Worm (Caenorhabditis elegans) whole organism, early embryonic: ENCODE data around the gene tra-2.

Experiments
- B0310.2 ChIP-seq: sonication (generic microtip); optimal IDR thresholded peaks from 2 replicates; lab custom pipeline; 2016; ENCODE audit warnings: mild to moderate bottlenecking, missing genetic modification characterization, missing compliant biosample characterization
- F13C5.2 ChIP-seq: sonication (generic microtip); optimal IDR thresholded peaks from 2 replicates; lab custom pipeline; 2017; ENCODE audit warnings: mild to moderate bottlenecking, missing genetic modification characterization, inconsistent platforms, missing compliant biosample characterization
- aly-1 ChIP-seq: sonication (generic microtip); optimal IDR thresholded peaks from 2 replicates; lab custom pipeline; 2016; ENCODE audit warnings: missing genetic modification characterization, missing compliant biosample characterization
- ama-1 ChIP-seq: fragments of 150-350 bp; optimal IDR thresholded peaks from 2 replicates; lab custom pipeline; 2014
- ceh-13 ChIP-seq: fragments of 200-800 bp; sonication (Bioruptor generic); optimal IDR thresholded peaks from 2 replicates; lab custom pipeline; 2018; ENCODE audit warnings: mild to moderate bottlenecking, missing genetic modification characterization, missing compliant biosample characterization
- ceh-36 ChIP-seq: sonication (generic microtip); optimal IDR thresholded peaks from 2 replicates; lab custom pipeline; 2016; ENCODE audit warnings: missing genetic modification characterization, inconsistent platforms, missing compliant biosample characterization
- ets-7 ChIP-seq: sonication (generic microtip); optimal IDR thresholded peaks from 2 replicates; lab custom pipeline; 2016; ENCODE audit warnings: missing genotype, missing genetic modification characterization, missing compliant biosample characterization
- flt-1 ChIP-seq: fragments of 200-800 bp; sonication (Bioruptor generic); IDR thresholded peaks from 2 replicates; pipeline ENCODE4 v1.3.6; 2022; ENCODE audit warnings: missing genetic modification characterization, missing compliant biosample characterization
- hmbx-1 ChIP-seq: sonication (generic microtip); optimal IDR thresholded peaks from 2 replicates; lab custom pipeline; 2016; ENCODE audit warnings: mild to moderate bottlenecking, missing genetic modification characterization, missing compliant biosample characterization
- hmg-4 ChIP-seq: fragments of 200-800 bp; sonication (Bioruptor generic); optimal IDR thresholded peaks from 2 replicates; lab custom pipeline; 2018; ENCODE audit warnings: mild to moderate bottlenecking, missing genetic modification characterization, missing compliant biosample characterization
- hnd-1 ChIP-seq: sonication (generic microtip); optimal IDR thresholded peaks from 2 replicates; lab custom pipeline; 2016; ENCODE audit warnings: missing genetic modification characterization, missing compliant biosample characterization
- pes-1 ChIP-seq: fragments of 200-800 bp; sonication (Bioruptor generic); IDR thresholded peaks from 2 replicates; pipeline ENCODE4 v1.3.6; 2022; ENCODE audit warnings: missing genetic modification reagents, missing genetic modification characterization, missing compliant biosample characterization
- scrt-1 ChIP-seq: fragments of 200-800 bp; sonication (Bioruptor generic); IDR thresholded peaks from 2 replicates; pipeline ENCODE4 v1.3.6; 2022; ENCODE audit warnings: missing genetic modification characterization, missing compliant biosample characterization
- sea-1 ChIP-seq: fragments of 200-800 bp; sonication (Bioruptor generic); conservative IDR thresholded peaks from 2 replicates; pipeline ENCODE4 v1.3.6; 2022; ENCODE audit warnings: missing genetic modification characterization, missing compliant biosample characterization
- tbx-11 ChIP-seq: fragments of 200-800 bp; sonication (Bioruptor generic); IDR thresholded peaks from 2 replicates; pipeline ENCODE4 v1.3.6; 2022; ENCODE audit warnings: missing genetic modification characterization, missing compliant biosample characterization
- tbx-37 ChIP-seq: fragments of 200-800 bp; sonication (Bioruptor generic); conservative IDR thresholded peaks from 2 replicates; pipeline ENCODE4 v1.3.6; 2022; ENCODE audit warnings: missing genetic modification reagents, missing genetic modification characterization, missing compliant biosample characterization
- tra-4 ChIP-seq: sonication (generic microtip); optimal IDR thresholded peaks from 2 replicates; lab custom pipeline; 2017; ENCODE audit warnings: missing genetic modification characterization, missing compliant biosample characterization

The tra-2 gene

DNA sequence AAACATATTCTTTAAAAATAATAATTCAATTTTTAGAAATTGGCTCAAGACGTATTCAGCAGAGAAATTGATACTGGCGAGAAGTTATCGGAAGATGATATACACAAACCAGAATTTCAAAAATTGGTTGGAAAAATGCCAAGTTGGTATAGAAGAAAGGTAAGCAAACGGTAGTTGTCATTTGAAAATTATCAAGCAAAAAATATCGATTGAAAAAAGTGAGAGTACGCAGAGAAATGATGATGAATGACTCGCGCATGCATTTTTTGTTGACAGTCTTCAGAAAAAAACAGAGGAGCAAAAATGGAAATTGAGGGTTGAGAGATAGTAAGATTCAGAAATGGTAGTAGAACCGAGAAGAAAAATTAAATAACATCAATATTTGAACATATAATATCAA is 32.5 kb downstream of the tra-2 start:
- TF ChIP-seq flt-1 (GFP tag; lab: Robert Waterston, UW): no peak
- TF ChIP-seq ceh-36 (tag; lab: Kevin White, UChicago): no peak
- no peak for TF ChIP-seq pes-1 (GFP tag; lab: Robert Waterston, UW)
- TF ChIP-seq ceh-13: no peak
- TF ChIP-seq aly-1: no peak
- no peak for TF ChIP-seq tra-4 (tag; lab: Kevin White, UChicago)
- no peak for TF ChIP-seq hmbx-1
- TF ChIP-seq ama-1 (lab: Kevin White, UChicago): no peak
- TF ChIP-seq sea-1: no peak
- TF ChIP-seq tbx-37 (GFP tag; lab: Robert Waterston, UW): no peak
- TF ChIP-seq tbx-11 (GFP tag; lab: Robert Waterston, UW): no peak
- TF ChIP-seq hnd-1: no peak
- no peak for TF ChIP-seq B0310.2 (tag; lab: Kevin White, UChicago)

DNA sequence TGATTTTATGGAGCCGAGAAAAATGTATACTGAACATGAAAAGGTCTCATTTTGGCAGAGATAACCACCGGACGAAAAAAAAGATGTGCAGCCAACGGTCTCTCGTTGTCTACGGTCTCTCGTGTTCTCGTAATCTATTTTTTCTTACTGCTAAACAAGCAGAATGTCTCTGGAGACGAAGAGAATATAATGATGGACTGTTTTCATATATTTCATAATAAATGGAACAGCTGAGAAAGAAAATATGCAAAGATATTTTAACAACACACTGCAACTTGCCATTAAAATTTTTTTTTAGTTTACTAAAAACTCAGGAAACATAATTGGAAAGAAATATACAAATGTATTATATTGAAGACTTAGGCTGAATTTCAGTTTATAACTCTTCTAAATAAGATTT is 35.4 kb downstream of the tra-2 start:
- no peak for TF ChIP-seq pes-1 (GFP tag; lab: Robert Waterston, UW)
- TF ChIP-seq hmbx-1: no peak

DNA sequence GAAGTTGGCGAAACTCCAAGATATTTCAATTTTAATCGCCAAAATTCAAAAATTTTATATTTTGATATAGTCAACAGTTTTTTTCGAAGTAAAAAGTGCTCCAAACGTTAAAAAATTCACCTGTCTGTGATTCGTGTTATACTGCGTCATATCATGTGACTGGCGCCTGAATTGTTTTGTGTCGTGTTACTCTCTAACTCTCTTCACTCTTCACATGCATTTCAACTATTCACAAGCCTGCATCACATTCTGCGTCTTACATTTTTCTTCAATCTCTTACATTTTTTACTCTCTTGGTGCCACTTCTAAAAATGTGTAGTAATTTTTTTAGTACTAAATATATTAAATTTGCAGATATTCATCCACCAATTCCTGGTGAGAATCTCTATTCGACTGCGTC is 37.1 kb downstream of the tra-2 start, which contains the start of gene flcn-1:
flcn-1 (plus strand) TSS at position 348 of the 400 bp plus-strand sequence.
- TF ChIP-seq hnd-1 (no peak), ama-1 (lab: Kevin White, UChicago) (no peak), tbx-11 (GFP tag; lab: Robert Waterston, UW) (no peak)

DNA sequence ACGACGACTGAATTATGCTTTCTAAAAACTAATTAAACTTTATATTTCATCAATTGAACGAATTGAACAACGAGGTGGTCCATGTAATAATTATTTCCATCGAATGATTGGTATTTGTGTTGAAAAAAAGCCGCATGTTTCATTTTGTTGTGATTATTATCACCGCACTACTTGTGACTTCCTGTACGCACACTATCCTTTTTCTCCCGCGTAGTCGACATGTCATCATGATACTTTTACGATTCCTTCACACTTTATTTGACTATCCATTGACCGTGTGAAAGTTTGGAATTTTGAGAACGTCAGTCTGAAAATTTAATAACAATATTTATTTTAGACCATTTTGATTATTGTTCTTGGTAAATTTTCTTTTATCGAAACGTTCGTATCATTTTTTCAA is 37.9 kb downstream of the tra-2 start, which contains the start of gene F22D3.4:
F22D3.4 (minus strand) TSS at position 1 of the 400 bp plus-strand sequence.
- TF ChIP-seq hnd-1 (no peak), flt-1 (GFP tag; lab: Robert Waterston, UW) (no peak), hmbx-1 (no peak), pes-1 (GFP tag; lab: Robert Waterston, UW) (no peak), ceh-13 (no peak), tra-4 (tag; lab: Kevin White, UChicago) (no peak), tbx-37 (GFP tag; lab: Robert Waterston, UW) (no peak), tbx-11 (GFP tag; lab: Robert Waterston, UW) (no peak), aly-1 (no peak), scrt-1 (GFP tag; lab: Robert Waterston, UW) (no peak), sea-1 (no peak), ceh-36 (tag; lab: Kevin White, UChicago) (no peak), hmg-4 (no peak), ama-1 (lab: Kevin White, UChicago) (no peak), B0310.2 (tag; lab: Kevin White, UChicago) (no peak), F13C5.2 (tag; lab: Kevin White, UChicago) (no peak), ets-7 (tag; lab: Kevin White, UChicago) (no peak)

DNA sequence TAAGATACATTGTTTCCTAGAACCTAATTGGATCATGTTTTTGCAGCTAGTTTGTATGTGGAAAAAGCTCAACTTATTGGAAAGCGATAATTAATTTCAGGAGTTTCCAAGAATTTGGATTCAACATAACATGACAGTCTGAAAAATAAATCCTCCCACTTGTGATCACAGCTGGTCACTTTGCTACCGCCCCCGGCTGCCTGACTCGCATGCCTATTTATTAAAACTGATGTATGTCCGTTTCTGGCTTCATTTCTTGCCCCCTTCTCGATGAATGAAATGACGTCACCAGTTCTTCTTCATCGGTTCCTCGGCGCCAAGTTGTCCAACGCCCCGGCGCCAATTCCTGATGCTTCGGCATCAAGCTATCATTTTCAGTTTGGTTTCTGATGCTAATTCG is 38.4 kb downstream of the tra-2 start:
- no peak for TF ChIP-seq ceh-13
- no peak for TF ChIP-seq hnd-1
- TF ChIP-seq scrt-1 (GFP tag; lab: Robert Waterston, UW): no peak
- no peak for TF ChIP-seq ceh-36 (tag; lab: Kevin White, UChicago)
- no peak for TF ChIP-seq tbx-11 (GFP tag; lab: Robert Waterston, UW)
- no peak for TF ChIP-seq F13C5.2 (tag; lab: Kevin White, UChicago)
- no peak for TF ChIP-seq tra-4 (tag; lab: Kevin White, UChicago)
- TF ChIP-seq pes-1 (GFP tag; lab: Robert Waterston, UW): no peak
- TF ChIP-seq tbx-37 (GFP tag; lab: Robert Waterston, UW): no peak
- TF ChIP-seq ets-7 (tag; lab: Kevin White, UChicago): no peak
- no peak for TF ChIP-seq aly-1
- TF ChIP-seq B0310.2 (tag; lab: Kevin White, UChicago): no peak
- no peak for TF ChIP-seq flt-1 (GFP tag; lab: Robert Waterston, UW)
- TF ChIP-seq hmg-4: no peak
- TF ChIP-seq sea-1: no peak
- no peak for TF ChIP-seq ama-1 (lab: Kevin White, UChicago)
- no peak for TF ChIP-seq hmbx-1

DNA sequence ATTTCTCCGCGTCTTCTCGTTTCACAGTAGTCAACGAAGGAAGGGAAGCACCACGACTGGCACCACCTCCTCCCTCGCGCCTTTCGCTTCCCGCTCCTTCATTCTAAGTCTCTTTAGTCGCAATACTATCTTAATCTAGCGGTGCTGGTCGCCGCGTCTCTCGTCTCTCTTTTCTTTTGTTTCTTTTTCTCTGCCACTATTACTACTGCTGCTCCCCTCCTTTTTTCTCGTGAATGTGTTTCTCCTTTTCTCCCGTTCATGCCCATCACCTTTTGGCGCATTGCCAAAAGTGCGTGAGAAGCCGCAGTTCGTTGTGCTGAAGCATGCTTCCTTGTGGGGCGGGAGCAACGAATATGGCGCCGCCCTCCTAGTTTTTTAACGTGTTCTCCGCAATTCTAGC is 39.0 kb downstream of the tra-2 start:
- TF ChIP-seq aly-1 (no peak), ceh-36 (tag; lab: Kevin White, UChicago) (no peak), flt-1 (GFP tag; lab: Robert Waterston, UW) (no peak), tbx-11 (GFP tag; lab: Robert Waterston, UW) (no peak), ama-1 (lab: Kevin White, UChicago) (no peak), tra-4 (tag; lab: Kevin White, UChicago) (no peak), B0310.2 (tag; lab: Kevin White, UChicago) (no peak), sea-1 (no peak), F13C5.2 (tag; lab: Kevin White, UChicago) (no peak), scrt-1 (GFP tag; lab: Robert Waterston, UW) (no peak), hnd-1 (no peak), ceh-13 (no peak), hmg-4 (no peak), hmbx-1 (no peak), ets-7 (tag; lab: Kevin White, UChicago) (no peak), tbx-37 (GFP tag; lab: Robert Waterston, UW) (no peak), pes-1 (GFP tag; lab: Robert Waterston, UW) (no peak)

DNA sequence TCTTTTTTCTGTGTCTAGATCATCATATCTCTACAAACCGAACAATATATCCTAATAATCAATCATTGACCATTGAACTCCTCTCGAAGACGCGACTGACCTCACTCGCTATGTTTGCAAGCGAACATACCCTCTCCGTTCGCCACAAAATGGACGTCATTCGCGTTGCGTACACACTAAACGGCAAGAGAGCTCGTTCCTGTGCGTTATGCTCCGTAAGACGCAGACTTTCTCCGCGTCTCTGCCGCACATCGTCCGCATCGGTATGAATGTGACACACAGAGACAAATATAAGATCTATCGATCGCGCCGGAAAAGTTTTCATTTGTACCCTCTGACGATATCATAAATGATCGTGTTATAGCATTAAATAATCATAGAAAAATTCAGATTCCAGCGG is 39.4 kb downstream of the tra-2 start:
- no peak for TF ChIP-seq B0310.2 (tag; lab: Kevin White, UChicago)
- TF ChIP-seq ets-7 (tag; lab: Kevin White, UChicago): no peak
- no peak for TF ChIP-seq flt-1 (GFP tag; lab: Robert Waterston, UW)
- no peak for TF ChIP-seq hnd-1
- TF ChIP-seq F13C5.2 (tag; lab: Kevin White, UChicago): no peak
- no peak for TF ChIP-seq sea-1
- no peak for TF ChIP-seq hmbx-1
- TF ChIP-seq tbx-37 (GFP tag; lab: Robert Waterston, UW): no peak
- no peak for TF ChIP-seq tbx-11 (GFP tag; lab: Robert Waterston, UW)
- TF ChIP-seq aly-1: no peak
- TF ChIP-seq pes-1 (GFP tag; lab: Robert Waterston, UW): no peak
- no peak for TF ChIP-seq ama-1 (lab: Kevin White, UChicago)
- TF ChIP-seq hmg-4: no peak
- no peak for TF ChIP-seq scrt-1 (GFP tag; lab: Robert Waterston, UW)
- no peak for TF ChIP-seq ceh-36 (tag; lab: Kevin White, UChicago)
- TF ChIP-seq tra-4 (tag; lab: Kevin White, UChicago): no peak
- no peak for TF ChIP-seq ceh-13
